Worm (Caenorhabditis elegans) whole organism, L2 larva: ENCODE measurements around the gene ZK652.8.
A peak's percentile ranks its signal among the peaks of the same experiment; 100 is the strongest.

Source experiments
- C34F6.9 ChIP-seq: fragments of 150-350 bp; optimal IDR thresholded peaks from 2 replicates; lab custom pipeline; 2014; ENCODE audit warnings: missing biosample characterization, missing genetic modification characterization
- F13H6.1 ChIP-seq: sonication (generic microtip); optimal IDR thresholded peaks from 2 replicates; lab custom pipeline; 2016; ENCODE audit warnings: missing genetic modification characterization, missing compliant biosample characterization
- Y55F3AM.14 ChIP-seq: fragments of 200-800 bp; sonication (Bioruptor generic); optimal IDR thresholded peaks from 2 replicates; lab custom pipeline; 2018; ENCODE audit warnings: mild to moderate bottlenecking, missing genetic modification characterization, missing compliant biosample characterization
- alr-1 ChIP-seq: fragments of 150-350 bp; optimal IDR thresholded peaks from 2 replicates; lab custom pipeline; 2014; ENCODE audit warnings: missing biosample characterization, missing genetic modification characterization
- dmd-4 ChIP-seq: sonication (generic microtip); optimal IDR thresholded peaks from 2 replicates; lab custom pipeline; 2017; ENCODE audit warnings: missing biosample characterization, missing genetic modification characterization
- egl-27 ChIP-seq: sonication (generic microtip); optimal IDR thresholded peaks from 3 replicates; lab custom pipeline; 2017; ENCODE audit warnings: missing biosample characterization, missing genetic modification reagents, missing genetic modification characterization
- gmeb-1 ChIP-seq: fragments of 150-350 bp; optimal IDR thresholded peaks from 2 replicates; lab custom pipeline; 2014; ENCODE audit warnings: missing biosample characterization, missing genetic modification characterization
- lin-11 ChIP-seq: fragments of 150-350 bp; sonication (generic microtip); optimal IDR thresholded peaks from 2 replicates; lab custom pipeline; 2014; ENCODE audit warnings: missing biosample characterization, missing genetic modification characterization, inconsistent platforms, mixed read lengths
- lin-13 ChIP-seq: fragments of 150-350 bp; optimal IDR thresholded peaks from 2 replicates; lab custom pipeline; 2014; ENCODE audit warnings: missing biosample characterization, missing genetic modification reagents, missing genetic modification characterization
- lin-39 ChIP-seq: fragments of 150-350 bp; optimal IDR thresholded peaks from 2 replicates; lab custom pipeline; 2014; ENCODE audit warnings: missing biosample characterization, missing genetic modification reagents, missing genetic modification characterization
- lsy-2 ChIP-seq, 2 experiments: fragments of 150-350 bp in 1 of 2; sonication (generic microtip) in 1 of 2; optimal IDR thresholded peaks; 2 replicates each; lab custom pipeline; 2014 to 2017; ENCODE audit warnings: missing biosample characterization in 2 of 2, missing genetic modification characterization in 2 of 2
- mdl-1 ChIP-seq, 2 experiments: fragments of 150-350 bp in 1 of 2; sonication (generic microtip) in 1 of 2; optimal IDR thresholded peaks; 2 replicates each; lab custom pipeline; 2017; ENCODE audit warnings: missing biosample characterization in 2 of 2, missing genetic modification characterization in 2 of 2
- nhr-129 ChIP-seq: fragments of 150-350 bp; optimal IDR thresholded peaks from 2 replicates; lab custom pipeline; 2014; ENCODE audit warnings: missing biosample characterization, missing genetic modification characterization
- nhr-21 ChIP-seq: fragments of 150-350 bp; optimal IDR thresholded peaks from 2 replicates; lab custom pipeline; 2014; ENCODE audit warnings: missing biosample characterization, missing genetic modification characterization
- nhr-23 ChIP-seq: fragments of 150-350 bp; optimal IDR thresholded peaks from 2 replicates; lab custom pipeline; 2014; ENCODE audit warnings: missing biosample characterization, missing genetic modification reagents, missing genetic modification characterization
- nhr-237 ChIP-seq: fragments of 150-350 bp; optimal IDR thresholded peaks from 2 replicates; lab custom pipeline; 2014; ENCODE audit warnings: missing biosample characterization, missing genetic modification characterization
- nhr-25 ChIP-seq: fragments of 150-350 bp; sonication (generic microtip); optimal IDR thresholded peaks from 3 replicates; lab custom pipeline; 2014; ENCODE audit warnings: missing biosample characterization, missing genetic modification characterization
- nhr-6 ChIP-seq: fragments of 150-350 bp; optimal IDR thresholded peaks from 2 replicates; lab custom pipeline; 2014; ENCODE audit warnings: missing biosample characterization, missing genetic modification characterization
- nhr-77 ChIP-seq: fragments of 150-350 bp; optimal IDR thresholded peaks from 2 replicates; lab custom pipeline; 2014; ENCODE audit warnings: missing biosample characterization, missing genetic modification characterization
- sma-9 ChIP-seq, 2 experiments: fragments of 150-350 bp in 1 of 2; sonication (generic microtip) in 1 of 2; optimal IDR thresholded peaks; 2 replicates each; lab custom pipeline; 2014 to 2016; ENCODE audit warnings: missing genetic modification characterization in 2 of 2, mild to moderate bottlenecking in 1 of 2, missing biosample characterization in 1 of 2, missing compliant biosample characterization in 1 of 2, missing genetic modification reagents in 1 of 2, moderate library complexity in 1 of 2
- unc-55 ChIP-seq: fragments of 150-350 bp; sonication (generic microtip); optimal IDR thresholded peaks from 3 replicates; lab custom pipeline; 2014; ENCODE audit warnings: missing biosample characterization, missing genetic modification reagents, missing genetic modification characterization
- unc-62 ChIP-seq: fragments of 150-350 bp; optimal IDR thresholded peaks from 2 replicates; lab custom pipeline; 2014; ENCODE audit warnings: missing biosample characterization, missing genetic modification reagents, missing genetic modification characterization
- zag-1 ChIP-seq: fragments of 150-350 bp; optimal IDR thresholded peaks from 2 replicates; lab custom pipeline; 2014; ENCODE audit warnings: missing biosample characterization, missing genetic modification characterization

Gene ZK652.8

ce11 chrIII:7854494-7855184 is 11.2 kb upstream of the ZK652.8 start, which contains the start of gene rpl-35 (continued):
- peak; percentile 100 for TF ChIP-seq F13H6.1 (tag; lab: Kevin White, UChicago)

ce11 chrIII:7848173-7848572 is 4.7 kb upstream of the ZK652.8 start:
- TF ChIP-seq C34F6.9 (tag; lab: Kevin White, UChicago), result peak; percentile 50
- TF ChIP-seq lin-11 (tag; lab: Kevin White, UChicago), result no peak
- TF ChIP-seq lin-13, result no peak
- peak; percentile 9 for TF ChIP-seq sma-9 (GFP tag; optimal IDR thresholded peaks at IDR 0.05; lab: Kevin White, UChicago)
- TF ChIP-seq sma-9 (tag; optimal IDR thresholded peaks at IDR 0.05; lab: Kevin White, UChicago), result no peak
- peak; percentile 25 for TF ChIP-seq lin-39 (tag; lab: Kevin White, UChicago)
- peak; percentile 31 for TF ChIP-seq nhr-129 (tag; lab: Kevin White, UChicago)
- TF ChIP-seq lsy-2 (tag; optimal IDR thresholded peaks at IDR 0.05; lab: Kevin White, UChicago), result peak in 1 of 2 experiments; percentile 17

- peak; percentile 1 for TF ChIP-seq sma-9 (GFP tag; optimal IDR thresholded peaks at IDR 0.05; lab: Kevin White, UChicago)
- no peak for TF ChIP-seq sma-9 (tag; optimal IDR thresholded peaks at IDR 0.05; lab: Kevin White, UChicago)
- no peak for TF ChIP-seq gmeb-1 (tag; lab: Kevin White, UChicago)
Observed at ce11 chrIII:7838907-7839642, 4.4 kb downstream of the ZK652.8 start, which contains the start of gene ceh-23. TSS of gene ceh-23 (plus strand) at chrIII:7839592.

- TF ChIP-seq lsy-2 (tag; optimal IDR thresholded peaks at IDR 0.05; lab: Kevin White, UChicago) (no peak), zag-1 (tag; lab: Kevin White, UChicago) (no peak), nhr-23 (tag; lab: Kevin White, UChicago) (no peak), nhr-77 (tag; lab: Kevin White, UChicago) (no peak), C34F6.9 (tag; lab: Kevin White, UChicago) (no peak), sma-9 (GFP tag; optimal IDR thresholded peaks at IDR 0.05; lab: Kevin White, UChicago) (no peak), sma-9 (tag; optimal IDR thresholded peaks at IDR 0.05; lab: Kevin White, UChicago) (no peak), Y55F3AM.14 (GFP tag; lab: Kevin White, UChicago) (no peak), dmd-4 (no peak), nhr-21 (tag; lab: Kevin White, UChicago) (no peak), lin-11 (tag; lab: Kevin White, UChicago) (no peak), egl-27 (tag; lab: Kevin White, UChicago) (no peak)
Observed at ce11 chrIII:7837567-7837966, 5.9 kb downstream of the ZK652.8 start.

ce11 chrIII:7835684-7836083 is 7.8 kb downstream of the ZK652.8 start:
- TF ChIP-seq nhr-6 (tag; lab: Kevin White, UChicago), result no peak
- no peak for TF ChIP-seq gmeb-1 (tag; lab: Kevin White, UChicago)
- TF ChIP-seq C34F6.9 (tag; lab: Kevin White, UChicago), result no peak
- TF ChIP-seq sma-9 (GFP tag; optimal IDR thresholded peaks at IDR 0.05; lab: Kevin White, UChicago), result peak; percentile 38
- TF ChIP-seq sma-9 (tag; optimal IDR thresholded peaks at IDR 0.05; lab: Kevin White, UChicago), result no peak
- TF ChIP-seq F13H6.1 (tag; lab: Kevin White, UChicago), result no peak
- TF ChIP-seq nhr-129 (tag; lab: Kevin White, UChicago), result no peak

- TF ChIP-seq lin-11 (tag; lab: Kevin White, UChicago) (no peak), unc-55 (no peak), egl-27 (tag; lab: Kevin White, UChicago) (no peak), alr-1 (tag; lab: Kevin White, UChicago) (no peak), unc-62 (GFP tag; lab: Kevin White, UChicago) (no peak), nhr-237 (tag; lab: Kevin White, UChicago) (no peak), nhr-25 (tag; lab: Kevin White, UChicago) (no peak), mdl-1 (tag; optimal IDR thresholded peaks at IDR 0.05; lab: Kevin White, UChicago) (no peak)
Observed at ce11 chrIII:7834848-7835247, 8.6 kb downstream of the ZK652.8 start.

- no peak for TF ChIP-seq sma-9 (GFP tag; optimal IDR thresholded peaks at IDR 0.05; lab: Kevin White, UChicago)
- TF ChIP-seq sma-9 (tag; optimal IDR thresholded peaks at IDR 0.05; lab: Kevin White, UChicago), result no peak
- TF ChIP-seq nhr-6 (tag; lab: Kevin White, UChicago), result no peak
- TF ChIP-seq nhr-129 (tag; lab: Kevin White, UChicago), result no peak
- no peak for TF ChIP-seq lin-39 (tag; lab: Kevin White, UChicago)
Observed at ce11 chrIII:7832473-7832872, 11.0 kb downstream of the ZK652.8 start.
